Worm (Caenorhabditis elegans): ENCODE measurements around the gene Y39G8B.9.

Gene Y39G8B.9

DNA sequence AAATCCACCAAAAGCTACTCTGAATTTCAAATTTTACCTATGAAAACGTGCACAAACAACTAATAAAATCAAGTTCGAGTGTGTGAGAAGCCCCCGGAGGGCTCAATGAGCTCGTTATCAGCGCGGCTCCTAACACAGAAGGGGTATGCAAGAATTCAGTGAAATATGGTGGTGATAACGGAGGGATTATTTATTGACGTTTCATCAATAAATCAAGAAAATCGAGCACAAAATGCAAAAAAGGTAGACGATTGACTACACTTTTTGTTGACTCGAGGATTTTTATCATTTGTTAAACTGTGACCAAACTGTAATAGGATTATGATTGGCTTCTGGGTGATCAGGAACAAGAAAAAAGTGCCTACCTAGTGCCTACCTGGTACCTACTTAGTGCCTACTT lies 23.7 kb upstream of the Y39G8B.9 start, which contains the start of gene zip-3:
Gene zip-3 (minus strand): TSS at position 21 of the 400 bp plus-strand sequence.
- no peak for TF ChIP-seq nhr-11 (tag; optimal IDR thresholded peaks at IDR 0.05)
- no peak for TF ChIP-seq snpc-4 (tag; optimal IDR thresholded peaks at IDR 0.05)
- TF ChIP-seq R02D3.7 (tag; optimal IDR thresholded peaks at IDR 0.05) = no peak
- TF ChIP-seq nhr-48 (tag; optimal IDR thresholded peaks at IDR 0.05) = peak; percentile 0
- TF ChIP-seq lin-38 (GFP tag; IDR thresholded peaks at IDR 0.05) = no peak
- TF ChIP-seq mxl-2 (GFP tag; conservative IDR thresholded peaks at IDR 0.05) = no peak
- TF ChIP-seq daf-12 (tag; optimal IDR thresholded peaks at IDR 0.05) = no peak
- peak; percentile 45 for TF ChIP-seq nhr-77 (tag; optimal IDR thresholded peaks at IDR 0.05)
- no peak for TF ChIP-seq mep-1 (tag; optimal IDR thresholded peaks at IDR 0.05)
- peak; percentile 67 for TF ChIP-seq tra-1 (GFP tag; IDR thresholded peaks at IDR 0.05)
- peak; percentile 64 for TF ChIP-seq hlh-11 (tag; optimal IDR thresholded peaks at IDR 0.05)
- TF ChIP-seq ZK337.2 (GFP tag; IDR thresholded peaks at IDR 0.05) = no peak
- TF ChIP-seq pqm-1 (tag; optimal IDR thresholded peaks at IDR 0.05) = peak; percentile 44
- TF ChIP-seq daf-16 (GFP tag; optimal IDR thresholded peaks at IDR 0.05) = no peak
- TF ChIP-seq daf-16 (tag; optimal IDR thresholded peaks at IDR 0.05) = peak; percentile 61
- peak; percentile 77 for TF ChIP-seq dmd-6 (GFP tag; IDR thresholded peaks at IDR 0.05)
- no peak for TF ChIP-seq skn-1 (tag; optimal IDR thresholded peaks at IDR 0.05)
- TF ChIP-seq dve-1 (tag; optimal IDR thresholded peaks at IDR 0.05; ENCODE audit: insufficient read depth) = peak; percentile 64
- peak; percentile 65 for TF ChIP-seq nhr-28 (tag; optimal IDR thresholded peaks at IDR 0.05)
- peak; percentile 21 for TF ChIP-seq gei-8 (GFP tag; optimal IDR thresholded peaks at IDR 0.05)
- no peak for TF ChIP-seq madf-9 (GFP tag; conservative IDR thresholded peaks at IDR 0.05)
- no peak for TF ChIP-seq snpc-1.2 (GFP tag; IDR thresholded peaks at IDR 0.05)
- TF ChIP-seq lsy-2 (tag; optimal IDR thresholded peaks at IDR 0.05) = no peak
- peak; percentile 62; the same call in 1 of the 2 replicates for TF ChIP-seq php-3 (GFP tag; IDR thresholded peaks at IDR 0.05)

- TF ChIP-seq ztf-7 (tag; optimal IDR thresholded peaks at IDR 0.05) (no peak), ceh-32 (tag; optimal IDR thresholded peaks at IDR 0.05; ENCODE audit: poor library complexity) (no peak), tra-1 (GFP tag; IDR thresholded peaks at IDR 0.05) (no peak), dmd-9 (GFP tag; IDR thresholded peaks at IDR 0.05) (no peak), daf-19 (GFP tag; conservative IDR thresholded peaks at IDR 0.05) (no peak), nhr-11 (tag; optimal IDR thresholded peaks at IDR 0.05) (no peak), lir-3 (tag; optimal IDR thresholded peaks at IDR 0.05) (no peak), nhr-41 (GFP tag; IDR thresholded peaks at IDR 0.05) (no peak), F37D6.2 (tag; optimal IDR thresholded peaks at IDR 0.05) (no peak), fkh-10 (GFP tag; optimal IDR thresholded peaks at IDR 0.05) (no peak), aha-1 (tag) (no peak), daf-12 (tag; optimal IDR thresholded peaks at IDR 0.05) (no peak), lin-15B (tag; optimal IDR thresholded peaks at IDR 0.05) (no peak), R02D3.7 (tag; optimal IDR thresholded peaks at IDR 0.05) (no peak), T20F7.1 (GFP tag; optimal IDR thresholded peaks at IDR 0.05) (no peak), nhr-102 (tag; optimal IDR thresholded peaks at IDR 0.05) (peak; percentile 14), ces-1 (GFP tag; optimal IDR thresholded peaks at IDR 0.05) (no peak), snpc-1.2 (GFP tag; IDR thresholded peaks at IDR 0.05) (no peak), attf-4 (tag; optimal IDR thresholded peaks at IDR 0.05) (no peak), hlh-11 (tag; optimal IDR thresholded peaks at IDR 0.05) (peak; percentile 6), ceh-28 (tag; optimal IDR thresholded peaks at IDR 0.05) (no peak), ceh-62 (tag; optimal IDR thresholded peaks at IDR 0.05) (no peak), dmd-6 (GFP tag; IDR thresholded peaks at IDR 0.05) (peak; percentile 76; the same call in 1 of the 2 replicates), lin-29 (GFP tag; IDR thresholded peaks at IDR 0.05) (no peak), unc-39 (tag; optimal IDR thresholded peaks at IDR 0.05) (no peak), ceh-20 (GFP tag; IDR thresholded peaks at IDR 0.05) (no peak), lin-1 (GFP tag; IDR thresholded peaks at IDR 0.05) (no peak), lim-7 (GFP tag; IDR thresholded peaks at IDR 0.05) (no peak), nhr-25 (tag; optimal IDR thresholded peaks at IDR 0.05; ENCODE audit: borderline replicate concordance, insufficient read depth) (no peak), dve-1 (tag; optimal IDR thresholded peaks at IDR 0.05; ENCODE audit: insufficient read depth) (peak; percentile 42), madf-9 (GFP tag; conservative IDR thresholded peaks at IDR 0.05) (no peak), set-16 (GFP tag; IDR thresholded peaks at IDR 0.05) (no peak), jun-1 (tag; optimal IDR thresholded peaks at IDR 0.05) (no peak), nhr-111 (GFP tag; optimal IDR thresholded peaks at IDR 0.05) (no peak), Y75B8A.6 (GFP tag; IDR thresholded peaks at IDR 0.05) (no peak)
Observed at ce11 chrII:13958359-13958758, 22.8 kb upstream of the Y39G8B.9 start.
